Worm (Caenorhabditis elegans): ENCODE measurements around the gene prmt-9.

DNA sequence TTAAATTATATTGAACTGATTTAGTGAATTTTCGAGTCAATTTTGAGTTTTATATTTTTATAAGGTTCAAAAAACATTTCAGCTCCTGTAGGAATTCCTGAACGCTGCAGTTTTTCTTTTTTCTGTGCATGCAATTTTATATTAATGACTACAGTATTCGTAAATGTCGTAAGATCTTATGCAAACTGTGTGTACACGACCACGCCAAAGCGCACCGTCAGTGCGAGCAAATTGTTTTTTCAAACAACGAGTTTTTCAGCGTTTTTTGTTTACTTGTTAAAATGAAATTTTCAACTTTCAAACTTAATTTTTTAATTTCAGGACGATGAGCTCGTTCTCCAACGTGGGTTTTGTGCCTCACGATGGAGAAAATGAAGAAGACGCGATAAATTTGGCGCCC is 44.0 kb downstream of the prmt-9 start, which contains the start of gene vha-7:
- TF ChIP-seq unc-42 (tag; optimal IDR thresholded peaks at IDR 0.05) (no peak), ama-1 (optimal IDR thresholded peaks at IDR 0.05) (no peak), nhr-11 (tag; optimal IDR thresholded peaks at IDR 0.05) (no peak), rnt-1 (tag; optimal IDR thresholded peaks at IDR 0.05) (no peak), pqm-1 (tag; optimal IDR thresholded peaks at IDR 0.05) (no peak), ceh-30 (tag; optimal IDR thresholded peaks at IDR 0.05) (no peak), tbx-7 (tag; optimal IDR thresholded peaks at IDR 0.05) (no peak), Y22D7AL.16 (tag; optimal IDR thresholded peaks at IDR 0.05) (no peak), unc-55 (GFP tag; optimal IDR thresholded peaks at IDR 0.05) (no peak), ceh-2 (tag; optimal IDR thresholded peaks at IDR 0.05) (no peak), dmd-4 (tag; optimal IDR thresholded peaks at IDR 0.05; ENCODE audit: borderline replicate concordance) (no peak), K09A11.1 (tag; optimal IDR thresholded peaks at IDR 0.05; ENCODE audit: insufficient read depth) (no peak), sox-2 (GFP tag; IDR thresholded peaks at IDR 0.05) (no peak), ceh-9 (tag; optimal IDR thresholded peaks at IDR 0.05) (no peak)

Measured in whole organism, late embryonic.